Fruit fly (Drosophila melanogaster) whole organism, adult: Measurements from ENCODE around the gene CG3149.

Experiments
- CG11617 ChIP-seq: fragments of 200-800 bp; sonication (Bioruptor generic); optimal IDR thresholded peaks from 2 replicates; lab custom pipeline; 2017; ENCODE audit warnings: mild to moderate bottlenecking, missing biosample characterization, missing genetic modification reagents, missing genetic modification characterization
- CG12768 ChIP-seq: fragments of 200-800 bp; sonication (Bioruptor generic); optimal IDR thresholded peaks from 2 replicates; lab custom pipeline; 2017; ENCODE audit warnings: missing biosample characterization, missing genetic modification characterization, mild to moderate bottlenecking, moderate library complexity, missing genetic modification reagents
- CG14711 ChIP-seq: fragments of 200-800 bp; sonication (Bioruptor generic); optimal IDR thresholded peaks from 2 replicates; lab custom pipeline; 2018; ENCODE audit warnings: missing biosample characterization, mild to moderate bottlenecking, missing genetic modification characterization, moderate library complexity
- CG1620 ChIP-seq: fragments of 200-800 bp; sonication (Bioruptor generic); optimal IDR thresholded peaks from 2 replicates; lab custom pipeline; 2016; ENCODE audit warnings: missing biosample characterization, missing genetic modification characterization
- CG33017 ChIP-seq: fragments of 200-800 bp; sonication (Bioruptor generic); optimal IDR thresholded peaks from 2 replicates; lab custom pipeline; 2018; ENCODE audit warnings: missing biosample characterization, mild to moderate bottlenecking, missing genetic modification characterization, moderate library complexity
- CG5204 ChIP-seq: fragments of 200-800 bp; sonication (Bioruptor generic); optimal IDR thresholded peaks from 2 replicates; lab custom pipeline; 2016; ENCODE audit warnings: missing biosample characterization, missing genetic modification characterization
- CG7045 ChIP-seq: fragments of 200-800 bp; sonication (Bioruptor generic); optimal IDR thresholded peaks from 2 replicates; lab custom pipeline; 2017; ENCODE audit warnings: missing biosample characterization, mild to moderate bottlenecking, missing genetic modification characterization
- CG7101 ChIP-seq: fragments of 200-800 bp; sonication (Bioruptor generic); optimal IDR thresholded peaks from 2 replicates; lab custom pipeline; 2018; ENCODE audit warnings: missing biosample characterization, mild to moderate bottlenecking, missing genetic modification characterization, moderate library complexity
- Clk ChIP-seq: fragments of 200-800 bp; sonication (Bioruptor generic); optimal IDR thresholded peaks from 2 replicates; lab custom pipeline; 2017; ENCODE audit warnings: missing biosample characterization, missing genetic modification characterization
- Crg-1 ChIP-seq: fragments of 200-800 bp; sonication (Bioruptor generic); optimal IDR thresholded peaks from 2 replicates; lab custom pipeline; 2016; ENCODE audit warnings: missing biosample characterization, missing genetic modification characterization
- Hr96 ChIP-seq: fragments of 200-800 bp; sonication (Bioruptor generic); optimal IDR thresholded peaks from 2 replicates; lab custom pipeline; 2016; ENCODE audit warnings: missing biosample characterization, missing genetic modification characterization
- Mnt ChIP-seq: fragments of 200-800 bp; sonication (Bioruptor generic); optimal IDR thresholded peaks from 2 replicates; lab custom pipeline; 2016; ENCODE audit warnings: missing biosample characterization, mild to moderate bottlenecking, missing genetic modification characterization
- bab1 ChIP-seq: fragments of 200-800 bp; sonication (Bioruptor generic); optimal IDR thresholded peaks from 3 replicates; lab custom pipeline; 2019; ENCODE audit warnings: missing biosample characterization, mild to moderate bottlenecking, missing genetic modification characterization, moderate library complexity
- cic ChIP-seq: fragments of 200-800 bp; sonication (Bioruptor generic); optimal IDR thresholded peaks from 2 replicates; lab custom pipeline; 2017; ENCODE audit warnings: missing biosample characterization, mild to moderate bottlenecking, missing genetic modification characterization, moderate library complexity
- cnc ChIP-seq, 2 experiments: fragments of >200 bp; optimal IDR thresholded peaks; 2 replicates each; lab custom pipeline; 2017
- kay ChIP-seq: fragments of 200-800 bp; sonication (Bioruptor generic); peaks from one replicate; lab custom pipeline; 2016; ENCODE audit warnings: missing biosample characterization, missing genetic modification characterization, borderline replicate concordance
- ovo ChIP-seq: fragments of 200-800 bp; sonication (Bioruptor generic); optimal IDR thresholded peaks from 2 replicates; lab custom pipeline; 2016; ENCODE audit warnings: missing biosample characterization, missing genetic modification characterization
- pad ChIP-seq: fragments of 200-800 bp; sonication (Bioruptor generic); optimal IDR thresholded peaks from 3 replicates; lab custom pipeline; 2017; ENCODE audit warnings: missing biosample characterization, missing genetic modification characterization, mild to moderate bottlenecking, moderate library complexity, missing genetic modification reagents
- tj ChIP-seq: fragments of 200-800 bp; sonication (Bioruptor generic); optimal IDR thresholded peaks from 3 replicates; lab custom pipeline; 2017; ENCODE audit warnings: missing biosample characterization, mild to moderate bottlenecking, missing genetic modification characterization, moderate library complexity
- toe ChIP-seq: fragments of 200-800 bp; sonication (Bioruptor generic); optimal IDR thresholded peaks from 2 replicates; lab custom pipeline; 2016; ENCODE audit warnings: missing biosample characterization, missing genetic modification characterization

Gene CG3149

DNA sequence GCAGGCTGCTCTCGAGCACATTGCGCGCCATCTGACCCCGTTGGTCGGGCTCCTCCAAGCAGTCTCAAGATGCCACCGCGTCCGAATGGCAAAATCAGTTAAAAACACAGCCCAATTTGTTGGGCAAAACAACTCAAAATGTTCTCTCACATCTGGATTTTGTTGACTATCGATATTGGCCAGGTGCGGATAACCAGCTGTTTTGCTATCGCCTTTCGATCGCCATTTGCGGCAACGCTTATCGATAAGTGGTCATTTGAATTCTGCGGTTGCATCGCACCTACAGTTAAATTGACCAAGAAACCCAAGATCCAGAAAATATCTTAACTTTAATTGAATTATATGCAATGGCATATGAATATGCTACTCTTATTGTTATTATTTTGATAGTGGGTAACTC is at the start of gene CG3149:
CG3149 (minus strand) TSS at position 171 of the 400 bp plus-strand sequence.
- TF ChIP-seq bab1 (peak; percentile 32), CG7101 (tag; lab: Kevin White, UChicago) (no peak), kay (GFP tag; lab: Kevin White, UChicago) (no peak)

DNA sequence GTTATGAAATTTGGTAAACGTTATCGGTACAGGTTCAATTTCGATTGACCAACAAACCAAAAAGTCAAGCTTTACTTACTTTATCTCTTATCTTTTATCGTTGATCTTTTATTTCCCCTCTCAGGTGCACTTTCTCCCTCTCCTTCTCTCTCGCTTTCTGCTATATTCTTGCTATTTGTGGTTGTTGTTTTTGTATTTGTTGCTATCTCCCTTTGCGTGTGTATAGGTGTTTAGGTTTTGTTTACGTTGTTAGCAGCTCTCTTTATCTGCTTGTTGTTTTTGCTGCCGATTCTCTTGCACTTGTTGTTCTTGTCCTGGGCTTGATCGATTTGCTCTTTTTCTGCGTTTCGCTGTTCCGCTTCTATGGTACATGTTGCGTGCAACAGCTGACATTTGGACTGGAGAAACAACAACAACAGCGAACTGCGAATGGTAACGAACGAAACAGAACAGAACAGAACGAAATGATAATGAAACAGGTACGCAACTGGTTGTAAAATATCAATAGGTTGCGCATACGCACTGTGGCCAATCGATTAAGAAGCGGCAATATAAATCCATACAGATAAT is 49.4 kb upstream of the CG3149 start:
- peak; percentile 68 for TF ChIP-seq pad
- no peak for TF ChIP-seq toe (GFP tag; lab: Kevin White, UChicago)

DNA sequence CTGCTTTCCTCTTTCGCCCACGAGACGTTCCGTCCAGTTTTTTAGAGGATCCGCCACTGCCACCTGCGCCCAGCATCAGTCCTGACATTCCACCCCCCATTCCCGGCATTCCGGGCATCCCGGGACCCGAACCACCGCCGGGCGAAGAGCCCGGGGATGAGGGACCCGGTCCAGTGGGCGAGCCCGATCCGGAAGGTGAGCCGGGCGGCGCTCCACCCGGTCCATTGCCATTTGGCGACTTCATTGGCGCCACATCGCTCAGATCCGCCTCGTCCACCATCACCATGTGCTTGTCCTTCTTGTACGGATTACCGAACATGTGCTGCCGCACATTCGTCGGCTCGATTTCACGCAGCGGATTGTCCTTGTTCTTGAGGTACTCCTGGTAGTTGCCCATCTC is 46.6 kb upstream of the CG3149 start:
- no peak for TF ChIP-seq Mnt
- no peak for TF ChIP-seq CG11617 (GFP tag; lab: Kevin White, UChicago)

DNA sequence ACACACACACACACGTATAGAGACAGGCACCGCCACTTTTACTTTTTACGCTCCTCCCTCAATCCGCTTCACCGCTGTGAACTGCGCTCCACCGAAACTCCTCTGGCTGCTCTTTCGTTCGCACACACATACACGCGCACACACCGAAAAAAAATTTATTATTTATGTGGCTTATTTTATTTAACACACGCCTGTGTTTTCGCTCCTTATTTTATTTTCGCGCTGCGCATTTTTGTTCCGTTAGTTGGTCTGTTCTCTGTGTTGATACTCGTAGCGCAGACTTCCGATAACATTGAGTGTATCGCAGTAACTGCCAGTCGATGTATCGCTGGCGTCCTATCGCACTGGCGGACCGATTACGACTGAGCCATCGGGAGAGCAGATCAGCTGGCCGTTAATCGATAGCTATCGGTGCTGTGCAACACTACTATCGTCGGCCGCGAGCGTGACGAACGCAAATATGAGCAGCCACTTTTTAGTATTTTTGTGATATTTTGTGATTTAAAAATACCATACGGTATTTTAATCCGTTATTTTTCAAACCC is 42.7 kb upstream of the CG3149 start, which contains the start of gene Snx27:
Snx27 (minus strand) TSS at position 356 of the 545 bp plus-strand sequence.
- peak; percentile 72 for TF ChIP-seq Crg-1
- no peak for TF ChIP-seq Hr96
- TF ChIP-seq cic (GFP tag; lab: Kevin White, UChicago) = peak; percentile 33
- peak; percentile 35 for TF ChIP-seq CG11617 (GFP tag; lab: Kevin White, UChicago)
- TF ChIP-seq CG14711 = peak; percentile 41
- TF ChIP-seq bab1 = peak; percentile 84
- TF ChIP-seq CG12768 = peak; percentile 19
- no peak for TF ChIP-seq tj
- peak; percentile 76 for TF ChIP-seq CG1620
- TF ChIP-seq pad = peak; percentile 34
- TF ChIP-seq CG7101 (tag; lab: Kevin White, UChicago) = peak; percentile 70
- peak; percentile 69 for TF ChIP-seq Mnt
- no peak for TF ChIP-seq CG7045 (GFP tag; lab: Kevin White, UChicago)
- peak; percentile 81 for TF ChIP-seq ovo (GFP tag; lab: Kevin White, UChicago)

DNA sequence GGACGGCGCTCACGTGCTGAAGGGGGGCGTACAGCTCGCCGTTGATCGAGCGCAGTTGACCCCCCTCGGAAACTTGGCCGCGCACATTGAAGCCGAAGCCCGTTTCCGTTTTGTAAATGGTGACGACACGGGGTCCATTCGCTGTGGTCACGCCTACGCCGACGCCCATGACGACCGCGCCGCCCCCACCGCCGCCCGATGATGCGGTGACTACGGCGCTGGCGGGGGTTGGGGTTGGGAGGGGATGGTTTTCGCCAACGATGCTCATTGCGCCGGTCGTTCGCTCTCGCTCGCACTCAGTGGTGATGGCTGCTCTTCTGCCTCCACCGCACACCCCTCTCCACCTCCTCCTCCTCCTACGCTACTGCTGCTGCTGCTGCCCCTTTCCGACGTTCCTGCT is 42.2 kb upstream of the CG3149 start:
- peak; percentile 87 for TF ChIP-seq tj
- no peak for TF ChIP-seq CG12768
- no peak for TF ChIP-seq CG1620
- peak; percentile 19 for TF ChIP-seq pad
- TF ChIP-seq CG7101 (tag; lab: Kevin White, UChicago) = no peak
- TF ChIP-seq CG11617 (GFP tag; lab: Kevin White, UChicago) = no peak
- TF ChIP-seq cic (GFP tag; lab: Kevin White, UChicago) = peak; percentile 11
- TF ChIP-seq Hr96 = no peak
- TF ChIP-seq toe (GFP tag; lab: Kevin White, UChicago) = no peak
- no peak for TF ChIP-seq Crg-1
- TF ChIP-seq Clk (GFP tag; lab: Kevin White, UChicago) = no peak
- TF ChIP-seq CG7045 (GFP tag; lab: Kevin White, UChicago) = peak; percentile 17
- TF ChIP-seq Mnt = no peak
- TF ChIP-seq CG5204 = no peak
- TF ChIP-seq CG14711 = peak; percentile 4
- no peak for TF ChIP-seq cnc (optimal IDR thresholded peaks at IDR 0.05; lab: Kevin White, UChicago)
- TF ChIP-seq bab1 = no peak
- no peak for TF ChIP-seq ovo (GFP tag; lab: Kevin White, UChicago)
- no peak for TF ChIP-seq CG33017 (tag; lab: Kevin White, UChicago)
- no peak for TF ChIP-seq kay (GFP tag; lab: Kevin White, UChicago)

DNA sequence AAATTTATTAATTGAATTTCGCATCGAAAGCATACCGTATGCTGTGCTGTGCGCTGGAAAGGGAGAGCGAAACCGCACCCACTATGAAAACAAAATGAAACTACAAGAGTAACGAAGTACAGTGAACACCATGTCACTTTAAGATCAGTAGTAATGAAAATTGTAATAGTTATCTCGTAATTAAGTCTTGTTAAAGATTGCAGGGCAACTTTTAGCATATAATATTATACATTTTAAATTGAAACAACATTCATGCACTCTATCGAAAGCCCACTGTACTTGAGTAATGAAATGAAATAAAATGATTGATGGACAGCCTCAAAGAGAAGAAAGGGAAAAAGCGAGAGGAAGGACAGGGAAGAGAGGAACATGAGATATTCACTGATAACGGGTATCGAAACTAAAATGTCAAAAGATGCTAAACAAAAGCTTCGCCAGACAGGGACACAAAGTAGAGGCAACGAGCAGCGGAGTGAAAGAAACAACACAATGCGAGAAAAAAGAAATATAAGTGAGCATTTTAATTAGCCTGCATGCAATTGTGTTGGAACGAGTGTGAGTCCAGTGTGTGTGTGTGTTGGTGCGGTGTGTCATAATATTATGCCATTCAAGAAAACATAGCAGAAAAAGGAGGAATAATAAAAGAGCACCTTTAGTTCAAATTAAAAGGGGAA is 40.4 kb upstream of the CG3149 start:
- TF ChIP-seq CG1620 (peak; percentile 85), Mnt (peak; percentile 88), CG7045 (GFP tag; lab: Kevin White, UChicago) (peak; percentile 77), cnc (optimal IDR thresholded peaks at IDR 0.05; lab: Kevin White, UChicago) (no peak), Clk (GFP tag; lab: Kevin White, UChicago) (peak; percentile 20), CG11617 (GFP tag; lab: Kevin White, UChicago) (peak; percentile 88), CG12768 (peak; percentile 65), Hr96 (peak; percentile 86), CG33017 (tag; lab: Kevin White, UChicago) (peak; percentile 95), ovo (GFP tag; lab: Kevin White, UChicago) (no peak), toe (GFP tag; lab: Kevin White, UChicago) (peak; percentile 73), bab1 (peak; percentile 99), kay (GFP tag; lab: Kevin White, UChicago) (no peak), Crg-1 (peak; percentile 83), CG5204 (peak; percentile 77), CG14711 (peak; percentile 95), tj (peak; percentile 82), pad (peak; percentile 81), CG7101 (tag; lab: Kevin White, UChicago) (peak; percentile 97), cic (GFP tag; lab: Kevin White, UChicago) (peak; percentile 7)

DNA sequence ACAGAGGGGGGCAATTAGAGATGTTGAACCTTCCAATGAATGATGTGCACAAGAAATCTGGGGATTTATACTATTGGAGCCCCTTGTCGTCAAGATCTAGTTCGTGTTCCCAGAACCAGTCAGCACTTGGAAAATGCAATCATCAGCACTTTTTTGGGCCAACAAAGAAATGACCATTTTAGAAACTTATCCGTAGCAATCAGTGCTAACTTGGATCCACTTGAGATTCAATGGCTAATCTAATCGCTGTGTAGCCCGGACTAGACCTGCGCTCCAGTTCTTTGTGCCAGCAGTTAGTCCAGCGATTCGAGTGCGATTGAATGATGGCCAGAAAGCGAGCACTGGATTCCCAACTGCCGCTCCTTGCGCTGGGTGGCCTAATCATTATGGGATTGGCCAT is 37.4 kb upstream of the CG3149 start, which contains the start of gene CG15773:
CG15773 (plus strand) TSS at position 301 of the 400 bp plus-strand sequence.
- no peak for TF ChIP-seq Mnt
- no peak for TF ChIP-seq ovo (GFP tag; lab: Kevin White, UChicago)
- no peak for TF ChIP-seq cic (GFP tag; lab: Kevin White, UChicago)
